Fruit fly (Drosophila melanogaster) whole organism, embryonic: ENCODE data around the gene BomT3.

Experiments used
- B-H1 ChIP-seq: fragments of 200-800 bp; sonication (Bioruptor generic); IDR thresholded peaks from 3 replicates; pipeline ENCODE4 v1.3.6; 2022; ENCODE audit warnings: missing biosample characterization, missing genetic modification characterization
- CG10462 ChIP-seq: fragments of 200-800 bp; sonication (Bioruptor generic); optimal IDR thresholded peaks from 2 replicates; lab custom pipeline; 2016; ENCODE audit warnings: missing biosample characterization, missing genetic modification characterization
- CG10543 ChIP-seq: fragments of 200-800 bp; sonication (Bioruptor generic); optimal IDR thresholded peaks from 3 replicates; lab custom pipeline; 2017; ENCODE audit warnings: missing biosample characterization, mild to moderate bottlenecking, missing genetic modification characterization, moderate library complexity
- CG12236 ChIP-seq: fragments of 200-800 bp; sonication (Bioruptor generic); optimal IDR thresholded peaks from 2 replicates; lab custom pipeline; 2016; ENCODE audit warnings: missing biosample characterization, missing genetic modification characterization
- CG12659 ChIP-seq: fragments of 200-800 bp; sonication (Bioruptor generic); optimal IDR thresholded peaks from 3 replicates; lab custom pipeline; 2017; ENCODE audit warnings: mild to moderate bottlenecking, missing biosample characterization, missing genetic modification reagents, missing genetic modification characterization
- CG1602 ChIP-seq: fragments of 200-800 bp; sonication (Bioruptor generic); optimal IDR thresholded peaks from 3 replicates; lab custom pipeline; 2016; ENCODE audit warnings: missing biosample characterization, missing genetic modification characterization
- CG1647 ChIP-seq: fragments of 200-800 bp; sonication (Bioruptor generic); optimal IDR thresholded peaks from 3 replicates; lab custom pipeline; 2016; ENCODE audit warnings: missing biosample characterization, missing genetic modification characterization
- CG17912 ChIP-seq: fragments of 200-800 bp; sonication (Bioruptor generic); optimal IDR thresholded peaks from 2 replicates; lab custom pipeline; 2018; ENCODE audit warnings: missing biosample characterization, mild to moderate bottlenecking, missing genetic modification characterization
- CG18011 ChIP-seq: fragments of 200-800 bp; sonication (Bioruptor generic); optimal IDR thresholded peaks from 2 replicates; lab custom pipeline; 2017; ENCODE audit warnings: missing biosample characterization, missing genetic modification characterization, mild to moderate bottlenecking, moderate library complexity, missing genotype
- CG18476 ChIP-seq: fragments of 200-800 bp; sonication (Bioruptor generic); optimal IDR thresholded peaks from 2 replicates; lab custom pipeline; 2016; ENCODE audit warnings: missing biosample characterization, mild to moderate bottlenecking, missing genetic modification characterization
- CG30431 ChIP-seq: fragments of 200-800 bp; sonication (Bioruptor generic); optimal IDR thresholded peaks from 2 replicates; lab custom pipeline; 2017; ENCODE audit warnings: missing biosample characterization, missing genetic modification characterization
- CG42726 ChIP-seq: fragments of 200-800 bp; sonication (Bioruptor generic); IDR thresholded peaks from 2 replicates; pipeline ENCODE4 v1.3.6; 2022; ENCODE audit warnings: missing biosample characterization, missing genetic modification characterization; ENCODE audit not compliant: partially characterized antibody
- CG4617 ChIP-seq: fragments of 200-800 bp; sonication (Bioruptor generic); optimal IDR thresholded peaks from 3 replicates; lab custom pipeline; 2016; ENCODE audit warnings: missing biosample characterization, missing genetic modification characterization, borderline replicate concordance
- CG4730 ChIP-seq: fragments of 200-800 bp; sonication (Bioruptor generic); IDR thresholded peaks from 2 replicates; pipeline ENCODE4 v1.3.6; 2022; ENCODE audit warnings: missing biosample characterization, missing genetic modification characterization
- CG5180 ChIP-seq: fragments of 200-800 bp; sonication (Bioruptor generic); optimal IDR thresholded peaks from 3 replicates; lab custom pipeline; 2017; ENCODE audit warnings: missing biosample characterization, missing genetic modification characterization, mild to moderate bottlenecking, moderate library complexity, missing genetic modification reagents
- CG6175 ChIP-seq: fragments of 200-800 bp; sonication (Bioruptor generic); IDR thresholded peaks from 3 replicates; pipeline ENCODE4 v1.3.6; 2022; ENCODE audit warnings: missing biosample characterization, missing genetic modification characterization
- CG7786 ChIP-seq: fragments of 200-800 bp; sonication (Bioruptor generic); optimal IDR thresholded peaks from 2 replicates; lab custom pipeline; 2016; ENCODE audit warnings: missing biosample characterization, missing genetic modification characterization
- CG7839 ChIP-seq: fragments of 200-800 bp; sonication (Bioruptor generic); optimal IDR thresholded peaks from 3 replicates; lab custom pipeline; 2018; ENCODE audit warnings: missing biosample characterization, mild to moderate bottlenecking, missing genetic modification characterization, moderate library complexity
- CG8281 ChIP-seq: fragments of 200-800 bp; sonication (Bioruptor generic); optimal IDR thresholded peaks from 2 replicates; lab custom pipeline; 2018; ENCODE audit warnings: missing biosample characterization, mild to moderate bottlenecking, missing genetic modification characterization, moderate library complexity
- CG8388 ChIP-seq: fragments of 200-800 bp; sonication (Bioruptor generic); optimal IDR thresholded peaks from 2 replicates; lab custom pipeline; 2019; ENCODE audit warnings: missing biosample characterization, mild to moderate bottlenecking, missing genetic modification characterization, moderate library complexity
- CG9817 ChIP-seq: fragments of 200-800 bp; sonication (Bioruptor generic); optimal IDR thresholded peaks from 2 replicates; lab custom pipeline; 2018; ENCODE audit warnings: missing biosample characterization, mild to moderate bottlenecking, missing genetic modification characterization, moderate library complexity
- D ChIP-seq, 2 experiments: fragments of 200-800 bp in 1 of 2; fragments of >200 bp in 1 of 2; sonication (Bioruptor generic) in 1 of 2; optimal IDR thresholded peaks; 2 replicates in 1 of 2; 3 replicates in 1 of 2; lab custom pipeline; 2017; ENCODE audit warnings: mild to moderate bottlenecking in 1 of 2, missing biosample characterization in 1 of 2, missing genetic modification characterization in 1 of 2, missing genetic modification reagents in 1 of 2
- Drgx ChIP-seq: fragments of 200-800 bp; sonication (Bioruptor generic); IDR thresholded peaks from 2 replicates; pipeline ENCODE4 v1.3.6; 2022; ENCODE audit warnings: missing biosample characterization, missing genetic modification characterization
- Eip74EF ChIP-seq, 2 experiments: fragments of 200-800 bp in 1 of 2; fragments of >200 bp in 1 of 2; sonication (Bioruptor generic) in 1 of 2; optimal IDR thresholded peaks; 2 replicates each; lab custom pipeline; 2017 to 2019; ENCODE audit warnings: missing biosample characterization in 2 of 2, missing genetic modification characterization in 2 of 2, mild to moderate bottlenecking in 1 of 2, moderate library complexity in 1 of 2
- Ets65A ChIP-seq: fragments of 200-800 bp; sonication (Bioruptor generic); peaks from one replicate; lab custom pipeline; 2016; ENCODE audit warnings: missing biosample characterization, missing genetic modification characterization
- Ets97D ChIP-seq: fragments of 200-800 bp; sonication (Bioruptor generic); optimal IDR thresholded peaks from 3 replicates; lab custom pipeline; 2016; ENCODE audit warnings: missing biosample characterization, missing genetic modification characterization
- MTF-1 ChIP-seq: fragments of 200-800 bp; sonication (Bioruptor generic); optimal IDR thresholded peaks from 2 replicates; lab custom pipeline; 2018; ENCODE audit warnings: missing biosample characterization, mild to moderate bottlenecking, missing genetic modification characterization, borderline replicate concordance
- Nf-YA ChIP-seq: fragments of 200-800 bp; sonication (Bioruptor generic); IDR thresholded peaks from 2 replicates; pipeline ENCODE4 v1.3.6; 2022; ENCODE audit warnings: missing biosample characterization, missing genetic modification characterization
- Opbp ChIP-seq: fragments of 200-800 bp; sonication (Bioruptor generic); IDR thresholded peaks from 3 replicates; pipeline ENCODE4 v1.3.6; 2022; ENCODE audit warnings: missing biosample characterization, missing genetic modification characterization; ENCODE audit not compliant: partially characterized antibody
- bab2 ChIP-seq: fragments of 200-800 bp; sonication (Bioruptor generic); optimal IDR thresholded peaks from 2 replicates; lab custom pipeline; 2016; ENCODE audit warnings: missing biosample characterization, missing genetic modification characterization
- caup ChIP-seq: fragments of 200-800 bp; sonication (Bioruptor generic); optimal IDR thresholded peaks from 3 replicates; lab custom pipeline; 2017; ENCODE audit warnings: missing biosample characterization, mild to moderate bottlenecking, missing genetic modification characterization, moderate library complexity; ENCODE audit not compliant: severe bottlenecking
- croc ChIP-seq: fragments of 200-800 bp; sonication (Bioruptor generic); conservative IDR thresholded peaks from 3 replicates; pipeline ENCODE4 v1.3.6; 2022; ENCODE audit warnings: missing biosample characterization, missing genetic modification characterization
- dpn ChIP-seq, 2 experiments: fragments of 200-800 bp; sonication (Bioruptor generic); optimal IDR thresholded peaks; 3 replicates each; lab custom pipeline; 2016; ENCODE audit warnings: missing biosample characterization in 2 of 2, missing genetic modification characterization in 2 of 2
- dysf ChIP-seq: fragments of 200-800 bp; sonication (Bioruptor generic); IDR thresholded peaks from 3 replicates; pipeline ENCODE4 v1.3.6; 2022; ENCODE audit warnings: missing biosample characterization, missing genetic modification characterization
- emc ChIP-seq: fragments of 200-800 bp; sonication (Bioruptor generic); optimal IDR thresholded peaks from 2 replicates; lab custom pipeline; 2016; ENCODE audit warnings: missing biosample characterization, missing genetic modification characterization
- en ChIP-seq: fragments of 200-800 bp; sonication (Bioruptor generic); optimal IDR thresholded peaks from 2 replicates; lab custom pipeline; 2016; ENCODE audit warnings: missing biosample characterization, missing genetic modification characterization
- fru ChIP-seq: fragments of >200 bp; optimal IDR thresholded peaks from 2 replicates; lab custom pipeline; 2017
- gcm2 ChIP-seq: fragments of 200-800 bp; sonication (Bioruptor generic); optimal IDR thresholded peaks from 2 replicates; lab custom pipeline; 2016; ENCODE audit warnings: missing biosample characterization, missing genetic modification characterization
- grau ChIP-seq: fragments of 200-800 bp; optimal IDR thresholded peaks from 3 replicates; lab custom pipeline; 2019; ENCODE audit warnings: missing biosample characterization, mild to moderate bottlenecking, missing genetic modification characterization, moderate library complexity
- gro ChIP-seq: fragments of 200-800 bp; sonication (Bioruptor generic); optimal IDR thresholded peaks from 2 replicates; lab custom pipeline; 2016; ENCODE audit warnings: missing biosample characterization, missing genetic modification characterization
- hb ChIP-seq: fragments of 200-800 bp; sonication (Bioruptor generic); IDR thresholded peaks from 3 replicates; pipeline ENCODE4 v1.3.6; 2022; ENCODE audit warnings: missing biosample characterization, missing genetic modification characterization; ENCODE audit not compliant: partially characterized antibody
- hth ChIP-seq: fragments of >200 bp; optimal IDR thresholded peaks from 2 replicates; lab custom pipeline; 2017; ENCODE audit warnings: inconsistent platforms
- jing ChIP-seq: fragments of 200-800 bp; sonication (Bioruptor generic); optimal IDR thresholded peaks from 2 replicates; lab custom pipeline; 2018; ENCODE audit warnings: missing biosample characterization, mild to moderate bottlenecking, missing genetic modification characterization
- kay ChIP-seq: fragments of 200-800 bp; sonication (Bioruptor generic); optimal IDR thresholded peaks from 2 replicates; lab custom pipeline; 2016; ENCODE audit warnings: missing biosample characterization, missing genetic modification characterization
- klu ChIP-seq: fragments of 200-800 bp; sonication (Bioruptor generic); IDR thresholded peaks from 2 replicates; pipeline ENCODE4 v1.3.6; 2022; ENCODE audit warnings: missing biosample characterization, missing genetic modification characterization
- maf-S ChIP-seq: fragments of 200-800 bp; sonication (Bioruptor generic); optimal IDR thresholded peaks from 2 replicates; lab custom pipeline; 2016; ENCODE audit warnings: missing biosample characterization, missing genetic modification characterization
- peb ChIP-seq: fragments of 200-800 bp; sonication (Bioruptor generic); IDR thresholded peaks from 2 replicates; pipeline ENCODE4 v1.3.6; 2022; ENCODE audit warnings: missing biosample characterization, missing genetic modification characterization
- pfk ChIP-seq: fragments of 200-800 bp; sonication (Bioruptor generic); optimal IDR thresholded peaks from 2 replicates; lab custom pipeline; 2018; ENCODE audit warnings: missing biosample characterization, mild to moderate bottlenecking, missing genetic modification characterization, moderate library complexity
- run ChIP-seq: fragments of 200-800 bp; sonication (Bioruptor generic); optimal IDR thresholded peaks from 3 replicates; lab custom pipeline; 2018; ENCODE audit warnings: missing biosample characterization, mild to moderate bottlenecking, missing genetic modification characterization
- twi ChIP-seq: fragments of 200-800 bp; optimal IDR thresholded peaks from 2 replicates; lab custom pipeline; 2019; ENCODE audit warnings: missing biosample characterization, mild to moderate bottlenecking, missing genetic modification characterization, moderate library complexity
- vfl ChIP-seq: fragments of 200-800 bp; sonication (Bioruptor generic); optimal IDR thresholded peaks from 2 replicates; lab custom pipeline; 2016; ENCODE audit warnings: missing biosample characterization, missing genetic modification characterization

BomT3 gene

dm6 chr3R:22121220-22121619 is 35.0 kb upstream of the BomT3 start (continued):
- TF ChIP-seq Nf-YA (GFP tag; lab: Robert Waterston, UW), result peak; percentile 26; the same call in 1 of the 2 replicates
- no peak for TF ChIP-seq emc (GFP tag; lab: Kevin White, UChicago)
- TF ChIP-seq D (optimal IDR thresholded peaks at IDR 0.05; lab: Kevin White, UChicago), result no peak
- TF ChIP-seq D (GFP tag; optimal IDR thresholded peaks at IDR 0.05; lab: Kevin White, UChicago), result no peak
- TF ChIP-seq CG18476 (GFP tag; lab: Kevin White, UChicago), result no peak
- TF ChIP-seq B-H1, result no peak; the same call in 2 of the 3 replicates
- peak; percentile 79 for TF ChIP-seq Ets65A (GFP tag; lab: Kevin White, UChicago)
- TF ChIP-seq CG1602, result no peak
- no peak for TF ChIP-seq CG7786 (GFP tag; lab: Kevin White, UChicago)
- no peak for TF ChIP-seq CG10462 (GFP tag; lab: Kevin White, UChicago)
- TF ChIP-seq grau (tag; lab: Kevin White, UChicago), result no peak
- no peak for TF ChIP-seq MTF-1
- no peak for TF ChIP-seq en
- no peak for TF ChIP-seq CG42726 (GFP tag; lab: Robert Waterston, UW)
- TF ChIP-seq CG18011 (GFP tag; lab: Kevin White, UChicago), result no peak
- TF ChIP-seq CG4617 (GFP tag; lab: Kevin White, UChicago), result no peak
- no peak for TF ChIP-seq Drgx (GFP tag; lab: Robert Waterston, UW)
- TF ChIP-seq twi (tag; lab: Kevin White, UChicago), result peak; percentile 41
- no peak for TF ChIP-seq Ets97D
- TF ChIP-seq pfk (GFP tag; lab: Kevin White, UChicago), result no peak
- peak; percentile 37; the same call in 1 of the 2 replicates for TF ChIP-seq klu (GFP tag; lab: Robert Waterston, UW)
- no peak for TF ChIP-seq CG12236 (GFP tag; lab: Kevin White, UChicago)
- TF ChIP-seq dpn (GFP tag; optimal IDR thresholded peaks at IDR 0.05; lab: Kevin White, UChicago), result peak; percentile 33 to 41
- no peak for TF ChIP-seq CG30431
- peak; percentile 78 for TF ChIP-seq dysf (GFP tag; lab: Robert Waterston, UW)
- no peak for TF ChIP-seq CG1647 (GFP tag; lab: Kevin White, UChicago)
- peak; percentile 64 for TF ChIP-seq peb (GFP tag; lab: Robert Waterston, UW)
- TF ChIP-seq run (tag; lab: Kevin White, UChicago), result no peak
- TF ChIP-seq jing (GFP tag; lab: Kevin White, UChicago), result no peak
- TF ChIP-seq hth, result no peak
- TF ChIP-seq gcm2, result no peak
- TF ChIP-seq CG4730 (GFP tag; lab: Robert Waterston, UW), result 0 out of 2 replicates have a peak, but pooled peaks have one; percentile 29
- no peak for TF ChIP-seq fru (lab: Kevin White, UChicago)
- TF ChIP-seq CG9817, result peak; percentile 82
- peak; percentile 54 for TF ChIP-seq bab2
- TF ChIP-seq gro (GFP tag; lab: Kevin White, UChicago), result no peak
- TF ChIP-seq kay, result peak; percentile 10
- no peak for TF ChIP-seq CG17912
- TF ChIP-seq vfl, result no peak
- TF ChIP-seq CG6175 (GFP tag; lab: Robert Waterston, UW), result no peak
- TF ChIP-seq Eip74EF (GFP tag; optimal IDR thresholded peaks at IDR 0.05; lab: Kevin White, UChicago), result peak in 1 of 2 experiments; percentile 71
- TF ChIP-seq CG5180, result peak; percentile 29
- peak; percentile 21 for TF ChIP-seq CG8281
- no peak for TF ChIP-seq maf-S
- TF ChIP-seq CG8388 (GFP tag; lab: Kevin White, UChicago), result peak; percentile 47
- peak; percentile 77 for TF ChIP-seq caup (GFP tag; lab: Kevin White, UChicago)
- peak; percentile 51 for TF ChIP-seq CG12659 (GFP tag; lab: Kevin White, UChicago)
- TF ChIP-seq CG10543, result peak; percentile 24
- no peak for TF ChIP-seq croc (GFP tag; lab: Robert Waterston, UW)
- no peak for TF ChIP-seq Opbp
- TF ChIP-seq CG7839, result peak; percentile 83
- no peak for TF ChIP-seq hb
